Worm (Caenorhabditis elegans) whole organism, young adult: ENCODE data around the gene rabn-5.
A peak's percentile ranks its signal among the peaks of the same experiment; 100 is the strongest.

ENCODE experiments used
- B0035.1 ChIP-seq: sonication (generic microtip); optimal IDR thresholded peaks from 2 replicates; lab custom pipeline; 2016; ENCODE audit warnings: missing genetic modification characterization, mild to moderate bottlenecking, missing compliant biosample characterization, missing genotype, missing genetic modification reagents
- B0336.3 ChIP-seq: fragments of 200-800 bp; sonication (Bioruptor generic); IDR thresholded peaks from 2 replicates; pipeline ENCODE4 v1.3.6; 2022; ENCODE audit warnings: missing genetic modification characterization, missing compliant biosample characterization
- C06A6.2 ChIP-seq: fragments of 200-800 bp; sonication (Bioruptor generic); conservative IDR thresholded peaks from 2 replicates; pipeline ENCODE4 v1.3.6; 2022; ENCODE audit warnings: missing genetic modification characterization, missing compliant biosample characterization
- D2030.7 ChIP-seq: fragments of 200-800 bp; sonication (Bioruptor generic); IDR thresholded peaks from 2 replicates; pipeline ENCODE4 v1.3.6; 2022; ENCODE audit warnings: missing genetic modification reagents, missing genetic modification characterization, missing compliant biosample characterization
- F23B12.7 ChIP-seq: sonication (generic microtip); optimal IDR thresholded peaks from 2 replicates; lab custom pipeline; 2017; ENCODE audit warnings: missing genetic modification characterization, mild to moderate bottlenecking, missing compliant biosample characterization, antibody characterized with exemption, moderate library complexity; ENCODE audit not compliant: insufficient read depth
- F37B4.10 ChIP-seq: fragments of 200-800 bp; sonication (Bioruptor generic); IDR thresholded peaks from 2 replicates; pipeline ENCODE4 v1.3.6; 2022; ENCODE audit warnings: missing genetic modification characterization, missing compliant biosample characterization
- F39B2.1 ChIP-seq: fragments of 200-800 bp; sonication (Bioruptor generic); IDR thresholded peaks from 2 replicates; pipeline ENCODE4 v1.3.6; 2022; ENCODE audit warnings: missing genetic modification reagents, missing genetic modification characterization, missing compliant biosample characterization
- F52B5.7 ChIP-seq: sonication (generic microtip); optimal IDR thresholded peaks from 2 replicates; lab custom pipeline; 2016; ENCODE audit warnings: mild to moderate bottlenecking, missing genetic modification characterization, missing compliant biosample characterization
- K12H6.12 ChIP-seq: fragments of 200-800 bp; sonication (Bioruptor generic); optimal IDR thresholded peaks from 2 replicates; lab custom pipeline; 2018; ENCODE audit warnings: mild to moderate bottlenecking, missing genetic modification characterization, missing compliant biosample characterization
- T26A5.8 ChIP-seq: sonication (generic microtip); optimal IDR thresholded peaks from 2 replicates; lab custom pipeline; 2016; ENCODE audit warnings: missing genetic modification characterization, missing compliant biosample characterization
- Y53F4B.3 ChIP-seq: fragments of 200-800 bp; sonication (Bioruptor generic); IDR thresholded peaks from 2 replicates; pipeline ENCODE4 v1.3.6; 2022; ENCODE audit warnings: missing genetic modification reagents, missing genetic modification characterization, missing compliant biosample characterization
- Y67H2A.10 ChIP-seq: fragments of 200-800 bp; sonication (Bioruptor generic); conservative IDR thresholded peaks from 2 replicates; pipeline ENCODE4 v1.3.6; 2022; ENCODE audit warnings: missing genetic modification reagents, missing genetic modification characterization, missing compliant biosample characterization
- Y79H2A.3 ChIP-seq: fragments of 200-800 bp; sonication (Bioruptor generic); conservative IDR thresholded peaks from 2 replicates; pipeline ENCODE4 v1.3.6; 2022; ENCODE audit warnings: missing genetic modification reagents, missing genetic modification characterization, missing compliant biosample characterization
- Y95B8A.8 ChIP-seq: fragments of 200-800 bp; sonication (Bioruptor generic); IDR thresholded peaks from 2 replicates; pipeline ENCODE4 v1.3.6; 2022; ENCODE audit warnings: missing genetic modification reagents, missing genetic modification characterization, missing compliant biosample characterization
- ama-1 ChIP-seq, 3 experiments: fragments of 150-350 bp in 1 of 3; sonication (generic microtip) in 2 of 3; optimal IDR thresholded peaks; 2 replicates each; lab custom pipeline; 2014 to 2018; ENCODE audit warnings: missing biosample characterization in 2 of 3, missing genetic modification characterization in 2 of 3, missing genetic modification reagents in 2 of 3
- atf-7 ChIP-seq: sonication (generic microtip); optimal IDR thresholded peaks from 2 replicates; lab custom pipeline; 2017; ENCODE audit warnings: mild to moderate bottlenecking, missing genetic modification characterization, missing compliant biosample characterization
- attf-6 ChIP-seq: fragments of 200-800 bp; sonication (Bioruptor generic); IDR thresholded peaks from 2 replicates; pipeline ENCODE4 v1.3.6; 2022; ENCODE audit warnings: missing genetic modification reagents, missing genetic modification characterization, missing compliant biosample characterization
- dpff-1 ChIP-seq: sonication (generic microtip); optimal IDR thresholded peaks from 2 replicates; lab custom pipeline; 2017; ENCODE audit warnings: mild to moderate bottlenecking, missing genetic modification characterization, missing compliant biosample characterization
- efl-1 ChIP-seq: fragments of 150-350 bp; optimal IDR thresholded peaks from 2 replicates; lab custom pipeline; 2014; ENCODE audit warnings: missing biosample characterization, missing genetic modification reagents, missing genetic modification characterization
- egl-44 ChIP-seq: fragments of 200-800 bp; sonication (Bioruptor generic); IDR thresholded peaks from 2 replicates; pipeline ENCODE4 v1.3.6; 2022; ENCODE audit warnings: missing genetic modification reagents, missing genetic modification characterization, missing compliant biosample characterization
- egrh-3 ChIP-seq: fragments of 200-800 bp; sonication (Bioruptor generic); IDR thresholded peaks from 2 replicates; pipeline ENCODE4 v1.3.6; 2022; ENCODE audit warnings: missing genetic modification reagents, missing genetic modification characterization, missing compliant biosample characterization
- ets-4 ChIP-seq: fragments of 200-800 bp; sonication (Bioruptor generic); optimal IDR thresholded peaks from 2 replicates; lab custom pipeline; 2018; ENCODE audit warnings: mild to moderate bottlenecking, missing genetic modification characterization, missing compliant biosample characterization
- hlh-12 ChIP-seq: sonication (generic microtip); optimal IDR thresholded peaks from 2 replicates; lab custom pipeline; 2016; ENCODE audit warnings: missing genetic modification characterization, missing compliant biosample characterization
- let-607 ChIP-seq, 2 experiments: fragments of 200-800 bp in 1 of 2; sonication (Bioruptor generic) in 1 of 2; sonication (generic microtip) in 1 of 2; optimal IDR thresholded peaks; 2 replicates each; lab custom pipeline; 2016 to 2018; ENCODE audit warnings: mild to moderate bottlenecking in 2 of 2, missing compliant biosample characterization in 2 of 2, missing genetic modification characterization in 2 of 2, moderate library complexity in 2 of 2, missing genotype in 1 of 2
- lin-40 ChIP-seq: sonication (generic microtip); optimal IDR thresholded peaks from 2 replicates; lab custom pipeline; 2016; ENCODE audit warnings: missing genetic modification characterization, mild to moderate bottlenecking, missing compliant biosample characterization, missing genotype, missing genetic modification reagents
- madf-3 ChIP-seq: fragments of 200-800 bp; sonication (Bioruptor generic); IDR thresholded peaks from 2 replicates; pipeline ENCODE4 v1.3.6; 2022; ENCODE audit warnings: missing genetic modification reagents, missing genetic modification characterization, missing compliant biosample characterization
- madf-6 ChIP-seq: fragments of 200-800 bp; sonication (Bioruptor generic); IDR thresholded peaks from 2 replicates; pipeline ENCODE4 v1.3.6; 2022; ENCODE audit warnings: missing genetic modification reagents, missing genetic modification characterization, missing compliant biosample characterization
- madf-8 ChIP-seq: fragments of 200-800 bp; sonication (Bioruptor generic); conservative IDR thresholded peaks from 2 replicates; pipeline ENCODE4 v1.3.6; 2022; ENCODE audit warnings: missing genetic modification reagents, missing genetic modification characterization, missing compliant biosample characterization
- mel-28 ChIP-seq: sonication (generic microtip); optimal IDR thresholded peaks from 2 replicates; lab custom pipeline; 2016; ENCODE audit warnings: borderline replicate concordance, mild to moderate bottlenecking, missing genetic modification characterization, missing compliant biosample characterization
- mxl-1 ChIP-seq: sonication (generic microtip); optimal IDR thresholded peaks from 2 replicates; lab custom pipeline; 2016; ENCODE audit warnings: missing genetic modification characterization, missing compliant biosample characterization
- nfya-1 ChIP-seq: sonication (generic microtip); optimal IDR thresholded peaks from 2 replicates; lab custom pipeline; 2017; ENCODE audit warnings: antibody characterized with exemption, missing compliant biosample characterization, missing genetic modification characterization, borderline replicate concordance; ENCODE audit not compliant: insufficient read depth
- nfya-2 ChIP-seq: fragments of 200-800 bp; sonication (Bioruptor generic); IDR thresholded peaks from 2 replicates; pipeline ENCODE4 v1.3.6; 2022; ENCODE audit warnings: missing genetic modification reagents, missing genetic modification characterization, missing compliant biosample characterization
- nfyb-1 ChIP-seq: fragments of 200-800 bp; sonication (Bioruptor generic); IDR thresholded peaks from 2 replicates; pipeline ENCODE4 v1.3.6; 2022; ENCODE audit warnings: missing genetic modification reagents, missing genetic modification characterization, missing compliant biosample characterization
- nhr-120 ChIP-seq: fragments of 200-800 bp; sonication (Bioruptor generic); IDR thresholded peaks from 2 replicates; pipeline ENCODE4 v1.3.6; 2022; ENCODE audit warnings: missing genetic modification characterization, missing compliant biosample characterization
- nhr-179 ChIP-seq: sonication (generic microtip); optimal IDR thresholded peaks from 2 replicates; lab custom pipeline; 2016; ENCODE audit warnings: mild to moderate bottlenecking, missing genetic modification characterization, missing compliant biosample characterization
- nhr-80 ChIP-seq: sonication (generic microtip); optimal IDR thresholded peaks from 2 replicates; lab custom pipeline; 2016; ENCODE audit warnings: missing genetic modification characterization, missing compliant biosample characterization
- nhr-90 ChIP-seq: sonication (generic microtip); optimal IDR thresholded peaks from 2 replicates; lab custom pipeline; 2016; ENCODE audit warnings: missing genotype, mild to moderate bottlenecking, missing genetic modification characterization, missing compliant biosample characterization
- pha-4 ChIP-seq: fragments of 150-350 bp; sonication (generic microtip); optimal IDR thresholded peaks from 2 replicates; lab custom pipeline; 2014; ENCODE audit warnings: missing biosample characterization, missing genetic modification reagents, missing genetic modification characterization
- rpc-1 ChIP-seq, 2 experiments: fragments of 150-350 bp in 1 of 2; sonication (generic microtip) in 1 of 2; optimal IDR thresholded peaks; 2 replicates each; lab custom pipeline; 2014 to 2018; ENCODE audit warnings: missing biosample characterization in 1 of 2, missing genetic modification characterization in 1 of 2, missing genetic modification reagents in 1 of 2, missing genotype in 1 of 2
- sea-2 ChIP-seq: fragments of 200-800 bp; sonication (Bioruptor generic); IDR thresholded peaks from 2 replicates; pipeline ENCODE4 v1.3.6; 2022; ENCODE audit warnings: missing genetic modification characterization, missing compliant biosample characterization
- snpc-1.3 ChIP-seq: sonication (generic microtip); optimal IDR thresholded peaks from 2 replicates; lab custom pipeline; 2017; ENCODE audit warnings: missing genetic modification characterization, mild to moderate bottlenecking, missing compliant biosample characterization, antibody characterized with exemption, moderate library complexity, missing genotype, missing genetic modification reagents; ENCODE audit not compliant: insufficient read depth
- sptf-2 ChIP-seq: fragments of 200-800 bp; sonication (Bioruptor generic); optimal IDR thresholded peaks from 2 replicates; lab custom pipeline; 2018; ENCODE audit warnings: mild to moderate bottlenecking, missing genetic modification characterization, missing compliant biosample characterization
- unc-130 ChIP-seq: sonication (generic microtip); optimal IDR thresholded peaks from 2 replicates; lab custom pipeline; 2016; ENCODE audit warnings: missing genetic modification reagents, missing genetic modification characterization, missing compliant biosample characterization
- xnd-1 ChIP-seq: sonication (generic microtip); optimal IDR thresholded peaks from 2 replicates; lab custom pipeline; 2016; ENCODE audit warnings: missing genotype, missing genetic modification reagents, missing genetic modification characterization, missing compliant biosample characterization
- ztf-18 ChIP-seq: sonication (generic microtip); optimal IDR thresholded peaks from 2 replicates; lab custom pipeline; 2016; ENCODE audit warnings: missing genotype, mild to moderate bottlenecking, missing genetic modification characterization, missing compliant biosample characterization
- ztf-26 ChIP-seq: sonication (generic microtip); optimal IDR thresholded peaks from 2 replicates; lab custom pipeline; 2017; ENCODE audit warnings: missing genetic modification characterization, missing compliant biosample characterization

The rabn-5 gene

ce11 chrIII:5838159-5839046 is 25.9 kb upstream of the rabn-5 start (continued):
- TF ChIP-seq F23B12.7: peak; percentile 29
- TF ChIP-seq Y95B8A.8 (GFP tag; lab: Robert Waterston, UW): no peak
- TF ChIP-seq hlh-12 (tag; lab: Kevin White, UChicago): no peak
- no peak for TF ChIP-seq xnd-1 (tag; lab: Kevin White, UChicago)
- no peak for TF ChIP-seq F39B2.1 (GFP tag; lab: Robert Waterston, UW)
- TF ChIP-seq pha-4 (tag; lab: Kevin White, UChicago): peak; percentile 66
- no peak for TF ChIP-seq C06A6.2 (GFP tag; lab: Robert Waterston, UW)
- no peak for TF ChIP-seq nfya-1 (tag; lab: Kevin White, UChicago)
- no peak for TF ChIP-seq ztf-26
- TF ChIP-seq madf-6 (GFP tag; lab: Robert Waterston, UW): no peak
- TF ChIP-seq F37B4.10: no peak
- TF ChIP-seq atf-7 (tag; lab: Kevin White, UChicago): peak; percentile 53
- peak; percentile 58 for TF ChIP-seq ets-4 (GFP tag; lab: Kevin White, UChicago)
- peak; percentile 19 for TF ChIP-seq nhr-90 (tag; lab: Kevin White, UChicago)
- TF ChIP-seq K12H6.12 (tag; lab: Kevin White, UChicago): no peak
- no peak for TF ChIP-seq sea-2
- TF ChIP-seq let-607 (tag; optimal IDR thresholded peaks at IDR 0.05; lab: Kevin White, UChicago): peak in 1 of 2 experiments; percentile 64
- TF ChIP-seq ama-1 (optimal IDR thresholded peaks at IDR 0.05; lab: Kevin White, UChicago): peak; percentile 77
- TF ChIP-seq ama-1 (GFP tag; optimal IDR thresholded peaks at IDR 0.05; lab: Kevin White, UChicago): no peak
- no peak for TF ChIP-seq Y67H2A.10
- TF ChIP-seq B0336.3: no peak
- TF ChIP-seq efl-1 (GFP tag; lab: Kevin White, UChicago): no peak
- TF ChIP-seq nhr-179 (tag; lab: Kevin White, UChicago): no peak
- TF ChIP-seq nhr-120 (GFP tag; lab: Robert Waterston, UW): no peak
- TF ChIP-seq dpff-1: no peak
- peak; percentile 34 for TF ChIP-seq lin-40 (tag; lab: Kevin White, UChicago)
- TF ChIP-seq B0035.1 (tag; lab: Kevin White, UChicago): no peak
- TF ChIP-seq D2030.7: no peak
- TF ChIP-seq egrh-3: no peak
- TF ChIP-seq unc-130 (GFP tag; lab: Kevin White, UChicago): no peak
- no peak for TF ChIP-seq nfya-2 (GFP tag; lab: Robert Waterston, UW)
- no peak for TF ChIP-seq sptf-2 (GFP tag; lab: Kevin White, UChicago)
- no peak for TF ChIP-seq mxl-1 (tag; lab: Kevin White, UChicago)
- TF ChIP-seq ztf-18 (tag; lab: Kevin White, UChicago): no peak
- no peak for TF ChIP-seq madf-3 (GFP tag; lab: Robert Waterston, UW)
- TF ChIP-seq egl-44: 0 out of 2 replicates have a peak, but pooled peaks have one; percentile 17
- no peak for TF ChIP-seq attf-6 (GFP tag; lab: Robert Waterston, UW)
- TF ChIP-seq nfyb-1 (GFP tag; lab: Robert Waterston, UW): peak; percentile 60; the same call in 1 of the 2 replicates
- TF ChIP-seq T26A5.8 (tag; lab: Kevin White, UChicago): no peak
- TF ChIP-seq Y79H2A.3: no peak
- TF ChIP-seq madf-8 (GFP tag; lab: Robert Waterston, UW): no peak
- TF ChIP-seq rpc-1 (optimal IDR thresholded peaks at IDR 0.05; lab: Kevin White, UChicago): no peak
- TF ChIP-seq rpc-1 (tag; optimal IDR thresholded peaks at IDR 0.05; lab: Kevin White, UChicago): no peak
- TF ChIP-seq snpc-1.3 (tag; lab: Kevin White, UChicago): no peak
- no peak for TF ChIP-seq Y53F4B.3 (GFP tag; lab: Robert Waterston, UW)
- no peak for TF ChIP-seq mel-28 (tag; lab: Kevin White, UChicago)
- peak; percentile 97 for TF ChIP-seq nhr-80 (tag; lab: Kevin White, UChicago)
- no peak for TF ChIP-seq F52B5.7 (tag; lab: Kevin White, UChicago)
